Fruit fly (Drosophila melanogaster): Measurements from ENCODE around the gene Atac1.

- TF ChIP-seq Clk (GFP tag; optimal IDR thresholded peaks at IDR 0.05) (peak; percentile 14), Hr96 (GFP tag; optimal IDR thresholded peaks at IDR 0.05) (peak; percentile 72), CG7045 (GFP tag; optimal IDR thresholded peaks at IDR 0.05) (no peak), CG1620 (GFP tag; optimal IDR thresholded peaks at IDR 0.05) (no peak), kay (GFP tag; ENCODE audit: borderline replicate concordance) (no peak), toe (GFP tag; optimal IDR thresholded peaks at IDR 0.05) (no peak), pad (GFP tag; optimal IDR thresholded peaks at IDR 0.05) (peak; percentile 22), CG14711 (tag; optimal IDR thresholded peaks at IDR 0.05) (no peak), Mnt (GFP tag; optimal IDR thresholded peaks at IDR 0.05) (peak; percentile 37), CG33017 (tag; optimal IDR thresholded peaks at IDR 0.05) (no peak)
Measured at dm6 chr2L:6967422-6968012, 7.4 kb upstream of the Atac1 start, which contains the start of gene Sumo.

Measured in whole organism, adult.